Fruit fly (Drosophila melanogaster) whole organism, embryonic: ENCODE measurements around the gene Cyp12a5.

ENCODE experiments used
- ATbp ChIP-seq: fragments of 200-800 bp; sonication (Bioruptor generic); optimal IDR thresholded peaks from 2 replicates; lab custom pipeline; 2017; ENCODE audit warnings: missing biosample characterization, mild to moderate bottlenecking, missing genetic modification characterization, missing genetic modification reagents
- Antp ChIP-seq: fragments of 200-800 bp; sonication (Bioruptor generic); optimal IDR thresholded peaks from 3 replicates; lab custom pipeline; 2016; ENCODE audit warnings: missing biosample characterization, missing genetic modification characterization
- B-H2 ChIP-seq: fragments of 200-800 bp; sonication (Bioruptor generic); optimal IDR thresholded peaks from 2 replicates; lab custom pipeline; 2018; ENCODE audit warnings: missing biosample characterization, mild to moderate bottlenecking, missing genetic modification characterization
- C15 ChIP-seq: fragments of 200-800 bp; sonication (Bioruptor generic); IDR thresholded peaks from 3 replicates; pipeline ENCODE4 v1.3.6; 2022; ENCODE audit warnings: missing biosample characterization, missing genetic modification characterization
- CG10147 ChIP-seq: fragments of 200-800 bp; sonication (Bioruptor generic); optimal IDR thresholded peaks from 2 replicates; lab custom pipeline; 2019; ENCODE audit warnings: missing biosample characterization, mild to moderate bottlenecking, missing genetic modification characterization, moderate library complexity
- CG10267 ChIP-seq: fragments of 200-800 bp; sonication (Bioruptor generic); optimal IDR thresholded peaks from 2 replicates; lab custom pipeline; 2018; ENCODE audit warnings: missing biosample characterization, mild to moderate bottlenecking, missing genetic modification characterization, moderate library complexity
- CG10366 ChIP-seq: fragments of 200-800 bp; sonication (Bioruptor generic); IDR thresholded peaks from 2 replicates; pipeline ENCODE4 v1.3.6; 2022; ENCODE audit warnings: missing biosample characterization, missing genetic modification characterization
- CG12391 ChIP-seq: fragments of 200-800 bp; sonication (Bioruptor generic); optimal IDR thresholded peaks from 3 replicates; lab custom pipeline; 2018; ENCODE audit warnings: missing biosample characterization, mild to moderate bottlenecking, missing genetic modification characterization, moderate library complexity
- CG14860 ChIP-seq: fragments of 200-800 bp; sonication (Bioruptor generic); IDR thresholded peaks from 3 replicates; pipeline ENCODE4 v1.3.6; 2022; ENCODE audit warnings: missing biosample characterization, missing genetic modification characterization; ENCODE audit not compliant: partially characterized antibody
- CG16863 ChIP-seq: fragments of 200-800 bp; sonication (Bioruptor generic); optimal IDR thresholded peaks from 3 replicates; lab custom pipeline; 2016; ENCODE audit warnings: missing biosample characterization, missing genetic modification characterization
- CG17359 ChIP-seq: fragments of 200-800 bp; sonication (Bioruptor generic); optimal IDR thresholded peaks from 3 replicates; lab custom pipeline; 2018; ENCODE audit warnings: missing biosample characterization, mild to moderate bottlenecking, missing genetic modification characterization, moderate library complexity
- CG17385 ChIP-seq: fragments of 200-800 bp; sonication (Bioruptor generic); optimal IDR thresholded peaks from 3 replicates; lab custom pipeline; 2018; ENCODE audit warnings: missing biosample characterization, mild to moderate bottlenecking, missing genetic modification characterization
- CG17568 ChIP-seq: fragments of 200-800 bp; sonication (Bioruptor generic); optimal IDR thresholded peaks from 2 replicates; lab custom pipeline; 2018; ENCODE audit warnings: missing biosample characterization, mild to moderate bottlenecking, missing genetic modification characterization, moderate library complexity
- CG1832 ChIP-seq: fragments of 200-800 bp; sonication (Bioruptor generic); optimal IDR thresholded peaks from 2 replicates; lab custom pipeline; 2017; ENCODE audit warnings: missing biosample characterization, mild to moderate bottlenecking, missing genetic modification characterization, inconsistent platforms
- CG18619 ChIP-seq: fragments of 200-800 bp; sonication (Bioruptor generic); optimal IDR thresholded peaks from 3 replicates; lab custom pipeline; 2017; ENCODE audit warnings: missing biosample characterization, mild to moderate bottlenecking, missing genetic modification characterization
- CG30020 ChIP-seq: fragments of 200-800 bp; optimal IDR thresholded peaks from 2 replicates; lab custom pipeline; 2019; ENCODE audit warnings: missing biosample characterization, mild to moderate bottlenecking, missing genetic modification characterization, moderate library complexity
- CG6175 ChIP-seq: fragments of 200-800 bp; sonication (Bioruptor generic); IDR thresholded peaks from 3 replicates; pipeline ENCODE4 v1.3.6; 2022; ENCODE audit warnings: missing biosample characterization, missing genetic modification characterization
- CG7271 ChIP-seq: fragments of 200-800 bp; sonication (Bioruptor generic); optimal IDR thresholded peaks from 2 replicates; lab custom pipeline; 2018; ENCODE audit warnings: missing biosample characterization, mild to moderate bottlenecking, missing genetic modification characterization, moderate library complexity
- CG8089 ChIP-seq: fragments of 200-800 bp; sonication (Bioruptor generic); optimal IDR thresholded peaks from 3 replicates; lab custom pipeline; 2016; ENCODE audit warnings: missing biosample characterization, missing genetic modification characterization
- CG8924 ChIP-seq: fragments of 200-800 bp; optimal IDR thresholded peaks from 3 replicates; lab custom pipeline; 2019; ENCODE audit warnings: missing biosample characterization, mild to moderate bottlenecking, missing genetic modification characterization, moderate library complexity
- CG9437 ChIP-seq: fragments of 200-800 bp; sonication (Bioruptor generic); optimal IDR thresholded peaks from 2 replicates; lab custom pipeline; 2018; ENCODE audit warnings: missing biosample characterization, mild to moderate bottlenecking, missing genetic modification characterization
- CG9876 ChIP-seq: fragments of 200-800 bp; sonication (Bioruptor generic); optimal IDR thresholded peaks from 2 replicates; lab custom pipeline; 2016; ENCODE audit warnings: missing biosample characterization, missing genetic modification characterization
- D ChIP-seq, 2 experiments: fragments of 200-800 bp in 1 of 2; fragments of >200 bp in 1 of 2; sonication (Bioruptor generic) in 1 of 2; optimal IDR thresholded peaks; 2 replicates in 1 of 2; 3 replicates in 1 of 2; lab custom pipeline; 2017; ENCODE audit warnings: mild to moderate bottlenecking in 1 of 2, missing biosample characterization in 1 of 2, missing genetic modification characterization in 1 of 2, missing genetic modification reagents in 1 of 2
- Dp ChIP-seq: fragments of 200-800 bp; sonication (Bioruptor generic); optimal IDR thresholded peaks from 2 replicates; lab custom pipeline; 2018; ENCODE audit warnings: missing biosample characterization, mild to moderate bottlenecking, missing genetic modification characterization, moderate library complexity
- Drgx ChIP-seq: fragments of 200-800 bp; sonication (Bioruptor generic); IDR thresholded peaks from 2 replicates; pipeline ENCODE4 v1.3.6; 2022; ENCODE audit warnings: missing biosample characterization, missing genetic modification characterization
- Gug ChIP-seq: fragments of 200-800 bp; sonication (Bioruptor generic); IDR thresholded peaks from 4 replicates; pipeline ENCODE4 v1.3.6; 2022; ENCODE audit warnings: missing biosample characterization, missing genetic modification characterization
- HLH54F ChIP-seq: fragments of 200-800 bp; sonication (Bioruptor generic); optimal IDR thresholded peaks from 3 replicates; lab custom pipeline; 2016; ENCODE audit warnings: missing biosample characterization, missing genetic modification characterization
- Hand ChIP-seq: fragments of 200-800 bp; sonication (Bioruptor generic); optimal IDR thresholded peaks from 2 replicates; lab custom pipeline; 2017; ENCODE audit warnings: mild to moderate bottlenecking, missing biosample characterization, missing genetic modification reagents, missing genetic modification characterization
- Jarid2 ChIP-seq: fragments of 200-800 bp; sonication (Bioruptor generic); optimal IDR thresholded peaks from 3 replicates; lab custom pipeline; 2017; ENCODE audit warnings: mild to moderate bottlenecking, missing biosample characterization, missing genetic modification reagents, missing genetic modification characterization
- Lpt ChIP-seq: fragments of >200 bp; optimal IDR thresholded peaks from 2 replicates; lab custom pipeline; 2018; ENCODE audit warnings: missing biosample characterization, missing genetic modification characterization
- MTF-1 ChIP-seq: fragments of 200-800 bp; sonication (Bioruptor generic); optimal IDR thresholded peaks from 2 replicates; lab custom pipeline; 2018; ENCODE audit warnings: missing biosample characterization, mild to moderate bottlenecking, missing genetic modification characterization, borderline replicate concordance
- Poxn ChIP-seq: fragments of 200-800 bp; sonication (Bioruptor generic); IDR thresholded peaks from 2 replicates; pipeline ENCODE4 v1.3.6; 2022; ENCODE audit warnings: missing biosample characterization, missing genetic modification characterization
- Sin3A ChIP-seq: fragments of >200 bp; optimal IDR thresholded peaks from 2 replicates; lab custom pipeline; 2018
- Usf ChIP-seq: fragments of 200-800 bp; sonication (Bioruptor generic); optimal IDR thresholded peaks from 2 replicates; lab custom pipeline; 2017; ENCODE audit warnings: missing genotype, missing biosample characterization, missing genetic modification characterization
- Xrp1 ChIP-seq: fragments of 200-800 bp; sonication (Bioruptor generic); IDR thresholded peaks from 2 replicates; pipeline ENCODE4 v1.3.6; 2022; ENCODE audit warnings: missing biosample characterization, missing genetic modification characterization
- amos ChIP-seq: fragments of 200-800 bp; sonication (Bioruptor generic); IDR thresholded peaks from 2 replicates; pipeline ENCODE4 v1.3.6; 2022; ENCODE audit warnings: missing biosample characterization, missing genetic modification characterization; ENCODE audit not compliant: partially characterized antibody
- bab2 ChIP-seq: fragments of 200-800 bp; sonication (Bioruptor generic); optimal IDR thresholded peaks from 2 replicates; lab custom pipeline; 2016; ENCODE audit warnings: missing biosample characterization, missing genetic modification characterization
- bcd ChIP-seq: fragments of 200-800 bp; sonication (Bioruptor generic); optimal IDR thresholded peaks from 2 replicates; lab custom pipeline; 2017; ENCODE audit warnings: missing biosample characterization, mild to moderate bottlenecking, missing genetic modification characterization
- chm ChIP-seq: fragments of 200-800 bp; sonication (Bioruptor generic); IDR thresholded peaks from 2 replicates; pipeline ENCODE4 v1.3.6; 2022; ENCODE audit warnings: missing biosample characterization, missing genetic modification characterization
- ems ChIP-seq: fragments of 200-800 bp; sonication (Bioruptor generic); optimal IDR thresholded peaks from 3 replicates; lab custom pipeline; 2016; ENCODE audit warnings: missing biosample characterization, missing genetic modification characterization
- esg ChIP-seq: fragments of 200-800 bp; sonication (Bioruptor generic); conservative IDR thresholded peaks from 2 replicates; pipeline ENCODE4 v1.3.6; 2022; ENCODE audit warnings: missing biosample characterization, missing genetic modification characterization
- fd102C ChIP-seq: fragments of 200-800 bp; sonication (Bioruptor generic); optimal IDR thresholded peaks from 2 replicates; lab custom pipeline; 2018; ENCODE audit warnings: missing biosample characterization, mild to moderate bottlenecking, missing genetic modification characterization, moderate library complexity
- gsb-n ChIP-seq: fragments of 200-800 bp; sonication (Bioruptor generic); optimal IDR thresholded peaks from 3 replicates; lab custom pipeline; 2018; ENCODE audit warnings: missing biosample characterization, mild to moderate bottlenecking, missing genetic modification characterization
- kah ChIP-seq: fragments of 200-800 bp; sonication (Bioruptor generic); optimal IDR thresholded peaks from 2 replicates; lab custom pipeline; 2018; ENCODE audit warnings: missing biosample characterization, mild to moderate bottlenecking, missing genetic modification characterization
- lab ChIP-seq: fragments of 200-800 bp; sonication (Bioruptor generic); optimal IDR thresholded peaks from 3 replicates; lab custom pipeline; 2017; ENCODE audit warnings: missing biosample characterization, missing genetic modification characterization, mild to moderate bottlenecking, moderate library complexity, missing genetic modification reagents
- pfk ChIP-seq: fragments of 200-800 bp; sonication (Bioruptor generic); optimal IDR thresholded peaks from 2 replicates; lab custom pipeline; 2018; ENCODE audit warnings: missing biosample characterization, mild to moderate bottlenecking, missing genetic modification characterization, moderate library complexity
- shn ChIP-seq: fragments of 200-800 bp; sonication (Bioruptor generic); optimal IDR thresholded peaks from 3 replicates; lab custom pipeline; 2016; ENCODE audit warnings: missing biosample characterization, missing genetic modification characterization
- slou ChIP-seq: fragments of 200-800 bp; sonication (Bioruptor generic); optimal IDR thresholded peaks from 3 replicates; lab custom pipeline; 2016; ENCODE audit warnings: missing biosample characterization, missing genetic modification characterization
- trh ChIP-seq: fragments of 200-800 bp; sonication (Bioruptor generic); optimal IDR thresholded peaks from 2 replicates; lab custom pipeline; 2016; ENCODE audit warnings: missing biosample characterization, missing genetic modification characterization

The Cyp12a5 gene

DNA sequence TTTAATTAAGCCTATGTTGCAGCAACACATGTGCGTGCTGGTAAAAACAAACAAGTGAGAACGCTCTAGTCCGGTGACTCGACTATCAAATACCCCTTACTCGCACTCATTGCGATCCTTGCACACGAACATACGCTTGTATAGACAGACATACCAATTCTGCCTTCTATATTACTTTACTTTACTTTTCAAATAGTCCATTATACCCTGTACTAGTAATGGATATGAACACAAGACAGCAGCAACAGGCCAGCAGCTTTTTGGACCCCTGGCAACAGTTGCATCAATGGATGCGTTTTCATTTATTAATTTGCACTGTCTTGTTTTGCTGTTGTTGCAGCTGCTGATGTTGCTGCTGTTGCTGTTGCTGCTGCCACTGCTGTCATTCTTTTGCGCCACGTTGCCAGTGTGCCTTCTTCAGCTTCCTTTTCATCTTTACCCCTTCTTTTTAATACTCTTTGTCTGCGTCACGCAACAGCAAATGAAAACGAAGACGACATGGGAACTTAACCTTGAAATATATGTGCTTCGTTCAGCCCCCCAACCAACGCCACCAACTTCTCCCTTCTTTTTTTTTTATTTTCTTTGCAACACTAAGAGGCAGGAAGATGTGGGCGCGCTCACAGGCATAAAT lies 13.8 kb upstream of the Cyp12a5 start (continued):
- TF ChIP-seq MTF-1 (no peak), CG18619 (GFP tag; lab: Kevin White, UChicago) (no peak), Xrp1 (GFP tag; lab: Robert Waterston, UW) (peak; percentile 60; the same call in 1 of the 2 replicates), chm (GFP tag; lab: Robert Waterston, UW) (no peak; the same call in 1 of the 2 replicates), kah (GFP tag; lab: Kevin White, UChicago) (no peak), ATbp (GFP tag; lab: Kevin White, UChicago) (peak; percentile 11), Drgx (GFP tag; lab: Robert Waterston, UW) (peak; percentile 89), CG16863 (GFP tag; lab: Kevin White, UChicago) (peak; percentile 14), CG12391 (tag; lab: Kevin White, UChicago) (peak; percentile 31), CG9437 (GFP tag; lab: Kevin White, UChicago) (no peak), CG6175 (no peak), C15 (GFP tag; lab: Robert Waterston, UW) (no peak), Gug (GFP tag; lab: Robert Waterston, UW) (peak; percentile 52; the same call in 2 of the 4 replicates), Sin3A (lab: Kevin White, UChicago) (no peak), bab2 (GFP tag; lab: Kevin White, UChicago) (no peak), ems (GFP tag; lab: Kevin White, UChicago) (no peak), gsb-n (tag; lab: Kevin White, UChicago) (no peak), Usf (no peak), B-H2 (GFP tag; lab: Kevin White, UChicago) (no peak), bcd (GFP tag; lab: Kevin White, UChicago) (no peak), Poxn (GFP tag; lab: Robert Waterston, UW) (no peak), CG1832 (GFP tag; lab: Kevin White, UChicago) (no peak), esg (peak; percentile 28; the same call in 1 of the 2 replicates), CG7271 (tag; lab: Kevin White, UChicago) (no peak), slou (GFP tag; lab: Kevin White, UChicago) (no peak), CG10366 (GFP tag; lab: Robert Waterston, UW) (peak; percentile 49; the same call in 1 of the 2 replicates), CG17359 (tag; lab: Kevin White, UChicago) (peak; percentile 21), pfk (GFP tag; lab: Kevin White, UChicago) (no peak), Jarid2 (no peak), lab (no peak), Lpt (GFP tag; lab: Kevin White, UChicago) (no peak), fd102C (no peak), Hand (GFP tag; lab: Kevin White, UChicago) (no peak), CG10147 (GFP tag; lab: Kevin White, UChicago) (no peak), Antp (peak; percentile 29), trh (GFP tag; lab: Kevin White, UChicago) (no peak), CG17385 (GFP tag; lab: Kevin White, UChicago) (no peak), CG9876 (GFP tag; lab: Kevin White, UChicago) (no peak), Dp (GFP tag; lab: Kevin White, UChicago) (no peak), HLH54F (GFP tag; lab: Kevin White, UChicago) (no peak), CG8924 (tag; lab: Kevin White, UChicago) (no peak), CG14860 (GFP tag; lab: Robert Waterston, UW) (no peak), shn (no peak), D (optimal IDR thresholded peaks at IDR 0.05; lab: Kevin White, UChicago) (no peak), D (GFP tag; optimal IDR thresholded peaks at IDR 0.05; lab: Kevin White, UChicago) (no peak), CG10267 (tag; lab: Kevin White, UChicago) (no peak), CG17568 (no peak), amos (GFP tag; lab: Robert Waterston, UW) (no peak), CG8089 (GFP tag; lab: Kevin White, UChicago) (no peak), CG30020 (tag; lab: Kevin White, UChicago) (no peak)
